Fruit fly (Drosophila melanogaster) whole organism, embryonic: ENCODE results near the gene Zip88E.

Experiments used
- Awh ChIP-seq: fragments of 200-800 bp; sonication (Bioruptor generic); IDR thresholded peaks from 2 replicates; pipeline ENCODE4, ENCODE4 v1.3.6; 2022; ENCODE audit warnings: missing biosample characterization, missing genetic modification characterization
- CG10147 ChIP-seq: fragments of 200-800 bp; sonication (Bioruptor generic); optimal IDR thresholded peaks from 2 replicates; lab custom pipeline; 2019; ENCODE audit warnings: missing biosample characterization, mild to moderate bottlenecking, missing genetic modification characterization, moderate library complexity
- CG10959 ChIP-seq: fragments of 200-800 bp; sonication (Bioruptor generic); IDR thresholded peaks from 2 replicates; pipeline ENCODE4 v1.3.6; 2022; ENCODE audit warnings: missing biosample characterization, missing genetic modification characterization
- CG12219 ChIP-seq: fragments of 200-800 bp; sonication (Bioruptor generic); optimal IDR thresholded peaks from 3 replicates; lab custom pipeline; 2018; ENCODE audit warnings: missing biosample characterization, mild to moderate bottlenecking, missing genetic modification characterization
- CG12236 ChIP-seq: fragments of 200-800 bp; sonication (Bioruptor generic); optimal IDR thresholded peaks from 2 replicates; lab custom pipeline; 2016; ENCODE audit warnings: missing biosample characterization, missing genetic modification characterization
- CG12769 ChIP-seq: fragments of 200-800 bp; sonication (Bioruptor generic); optimal IDR thresholded peaks from 2 replicates; lab custom pipeline; 2019; ENCODE audit warnings: missing biosample characterization, mild to moderate bottlenecking, missing genetic modification characterization, moderate library complexity
- CG13123 ChIP-seq: fragments of 200-800 bp; sonication (Bioruptor generic); optimal IDR thresholded peaks from 2 replicates; lab custom pipeline; 2016; ENCODE audit warnings: missing biosample characterization, missing genetic modification characterization
- CG13775 ChIP-seq: fragments of 200-800 bp; sonication (Bioruptor generic); optimal IDR thresholded peaks from 3 replicates; lab custom pipeline; 2017; ENCODE audit warnings: missing biosample characterization, mild to moderate bottlenecking, missing genetic modification characterization
- CG1602 ChIP-seq: fragments of 200-800 bp; sonication (Bioruptor generic); optimal IDR thresholded peaks from 3 replicates; lab custom pipeline; 2016; ENCODE audit warnings: missing biosample characterization, missing genetic modification characterization
- CG16813 ChIP-seq: fragments of 200-800 bp; sonication (Bioruptor generic); IDR thresholded peaks from 3 replicates; pipeline ENCODE4 v1.3.6; 2022; ENCODE audit warnings: missing biosample characterization, missing genetic modification characterization; ENCODE audit not compliant: partially characterized antibody
- CG18599 ChIP-seq: fragments of 200-800 bp; sonication (Bioruptor generic); optimal IDR thresholded peaks from 3 replicates; lab custom pipeline; 2017; ENCODE audit warnings: missing biosample characterization, missing genetic modification characterization, mild to moderate bottlenecking, moderate library complexity, missing genetic modification reagents
- CG34224 ChIP-seq: fragments of 200-800 bp; sonication (Bioruptor generic); IDR thresholded peaks from 3 replicates; pipeline ENCODE4 v1.3.6; 2022; ENCODE audit warnings: missing biosample characterization, missing genetic modification characterization; ENCODE audit not compliant: partially characterized antibody
- CG34422 ChIP-seq: fragments of 200-800 bp; sonication (Bioruptor generic); IDR thresholded peaks from 3 replicates; pipeline ENCODE4 v1.3.6; 2022; ENCODE audit warnings: missing biosample characterization, missing genetic modification characterization
- CG6254 ChIP-seq: fragments of 200-800 bp; sonication (Bioruptor generic); optimal IDR thresholded peaks from 3 replicates; lab custom pipeline; 2017; ENCODE audit warnings: mild to moderate bottlenecking, missing biosample characterization, missing genetic modification reagents, missing genetic modification characterization
- CG6654 ChIP-seq: fragments of 200-800 bp; sonication (Bioruptor generic); optimal IDR thresholded peaks from 2 replicates; lab custom pipeline; 2017; ENCODE audit warnings: missing biosample characterization, mild to moderate bottlenecking, missing genetic modification characterization
- CG7745 ChIP-seq: fragments of 200-800 bp; sonication (Bioruptor generic); optimal IDR thresholded peaks from 2 replicates; lab custom pipeline; 2018; ENCODE audit warnings: missing biosample characterization, mild to moderate bottlenecking, missing genetic modification characterization, moderate library complexity
- CG7963 ChIP-seq: fragments of 200-800 bp; sonication (Bioruptor generic); IDR thresholded peaks from 3 replicates; pipeline ENCODE4 v1.3.6; 2022; ENCODE audit warnings: missing biosample characterization, missing genetic modification characterization; ENCODE audit not compliant: partially characterized antibody
- CG8089 ChIP-seq: fragments of 200-800 bp; sonication (Bioruptor generic); optimal IDR thresholded peaks from 3 replicates; lab custom pipeline; 2016; ENCODE audit warnings: missing biosample characterization, missing genetic modification characterization
- Chrac-16 ChIP-seq: fragments of 200-800 bp; sonication (Bioruptor generic); optimal IDR thresholded peaks from 3 replicates; lab custom pipeline; 2016; ENCODE audit warnings: missing biosample characterization, missing genetic modification characterization
- CrebB ChIP-seq: fragments of 200-800 bp; sonication (Bioruptor generic); optimal IDR thresholded peaks from 3 replicates; lab custom pipeline; 2018; ENCODE audit warnings: missing biosample characterization, mild to moderate bottlenecking, missing genetic modification characterization
- Dfd ChIP-seq, 2 experiments: fragments of >200 bp; optimal IDR thresholded peaks; 2 replicates each; lab custom pipeline; 2017; ENCODE audit warnings: missing biosample characterization in 2 of 2, missing genetic modification characterization in 2 of 2
- Dip3 ChIP-seq: fragments of 200-800 bp; sonication (Bioruptor generic); optimal IDR thresholded peaks from 3 replicates; lab custom pipeline; 2016; ENCODE audit warnings: missing biosample characterization, missing genetic modification characterization
- Dll ChIP-seq: fragments of 200-800 bp; sonication (Bioruptor generic); IDR thresholded peaks from 4 replicates; pipeline ENCODE4 v1.3.6; 2022; ENCODE audit warnings: missing biosample characterization, missing genetic modification characterization; ENCODE audit not compliant: partially characterized antibody
- E2f2 ChIP-seq: fragments of 200-800 bp; sonication (Bioruptor generic); IDR thresholded peaks from 2 replicates; pipeline ENCODE4 v1.3.6; 2022; ENCODE audit warnings: missing biosample characterization, missing genetic modification characterization
- HLHmδ ChIP-seq: fragments of 200-800 bp; sonication (Bioruptor generic); optimal IDR thresholded peaks from 2 replicates; lab custom pipeline; 2018; ENCODE audit warnings: missing biosample characterization, mild to moderate bottlenecking, missing genetic modification characterization, moderate library complexity
- Hmr ChIP-seq: fragments of 200-800 bp; sonication (Bioruptor generic); optimal IDR thresholded peaks from 3 replicates; lab custom pipeline; 2017; ENCODE audit warnings: mild to moderate bottlenecking, missing biosample characterization, missing genetic modification reagents, missing genetic modification characterization
- Hr39 ChIP-seq: fragments of >200 bp; optimal IDR thresholded peaks from 2 replicates; lab custom pipeline; 2017
- Hr51 ChIP-seq, 2 experiments: fragments of 200-800 bp; sonication (Bioruptor generic); optimal IDR thresholded peaks; 2 replicates in 1 of 2; 3 replicates in 1 of 2; lab custom pipeline; 2016 to 2018; ENCODE audit warnings: missing biosample characterization in 2 of 2, missing genetic modification characterization in 2 of 2, mild to moderate bottlenecking in 1 of 2, moderate library complexity in 1 of 2
- MTF-1 ChIP-seq: fragments of 200-800 bp; sonication (Bioruptor generic); optimal IDR thresholded peaks from 2 replicates; lab custom pipeline; 2018; ENCODE audit warnings: missing biosample characterization, mild to moderate bottlenecking, missing genetic modification characterization, borderline replicate concordance
- NK7.1 ChIP-seq: fragments of 200-800 bp; sonication (Bioruptor generic); optimal IDR thresholded peaks from 3 replicates; lab custom pipeline; 2016; ENCODE audit warnings: missing biosample characterization, missing genetic modification characterization
- Ptx1 ChIP-seq: fragments of 200-800 bp; sonication (Bioruptor generic); IDR thresholded peaks from 2 replicates; pipeline ENCODE4 v1.3.6; 2022; ENCODE audit warnings: missing biosample characterization, missing genetic modification characterization
- Ravus ChIP-seq: fragments of 200-800 bp; sonication (Bioruptor generic); IDR thresholded peaks from 2 replicates; pipeline ENCODE4 v1.3.6; 2022; ENCODE audit warnings: missing biosample characterization, missing genetic modification characterization
- al ChIP-seq: fragments of 200-800 bp; sonication (Bioruptor generic); IDR thresholded peaks from 2 replicates; pipeline ENCODE4 v1.3.6; 2022; ENCODE audit warnings: missing biosample characterization, missing genetic modification characterization
- cato ChIP-seq: fragments of 200-800 bp; sonication (Bioruptor generic); optimal IDR thresholded peaks from 2 replicates; lab custom pipeline; 2016; ENCODE audit warnings: missing biosample characterization, missing genetic modification characterization, borderline replicate concordance
- gsb ChIP-seq: fragments of 200-800 bp; sonication (Bioruptor generic); IDR thresholded peaks from 2 replicates; pipeline ENCODE4 v1.3.6; 2022; ENCODE audit warnings: missing biosample characterization, missing genetic modification characterization
- ham ChIP-seq: fragments of 200-800 bp; sonication (Bioruptor generic); IDR thresholded peaks from 2 replicates; pipeline ENCODE4 v1.3.6; 2022; ENCODE audit warnings: missing biosample characterization, missing genetic modification characterization
- pnt ChIP-seq: fragments of 200-800 bp; sonication (Bioruptor generic); optimal IDR thresholded peaks from 3 replicates; lab custom pipeline; 2016; ENCODE audit warnings: missing biosample characterization, missing genetic modification characterization
- pum ChIP-seq: fragments of 200-800 bp; sonication (Bioruptor generic); optimal IDR thresholded peaks from 2 replicates; lab custom pipeline; 2016; ENCODE audit warnings: missing biosample characterization, missing genetic modification characterization
- ro ChIP-seq: fragments of 200-800 bp; sonication (Bioruptor generic); IDR thresholded peaks from 2 replicates; pipeline ENCODE4 v1.3.6; 2022; ENCODE audit warnings: missing biosample characterization, missing genetic modification characterization
- sd ChIP-seq: fragments of 200-800 bp; sonication (Bioruptor generic); optimal IDR thresholded peaks from 3 replicates; lab custom pipeline; 2018; ENCODE audit warnings: missing biosample characterization, mild to moderate bottlenecking, missing genetic modification characterization, moderate library complexity
- sens ChIP-seq: fragments of 200-800 bp; sonication (Bioruptor generic); peaks from one replicate; lab custom pipeline; 2016; ENCODE audit warnings: missing biosample characterization, missing genetic modification characterization
- so ChIP-seq: fragments of 200-800 bp; sonication (Bioruptor generic); IDR thresholded peaks from 3 replicates; pipeline ENCODE4 v1.3.6; 2022; ENCODE audit warnings: missing biosample characterization, missing genetic modification characterization
- ttk ChIP-seq: fragments of 200-800 bp; sonication (Bioruptor generic); IDR thresholded peaks from 2 replicates; pipeline ENCODE4 v2.1.2; 2022; ENCODE audit warnings: missing biosample characterization, missing genetic modification characterization
- yki ChIP-seq: fragments of >200 bp; optimal IDR thresholded peaks from 3 replicates; lab custom pipeline; 2018
- zen ChIP-seq: fragments of 200-800 bp; sonication (Bioruptor generic); optimal IDR thresholded peaks from 3 replicates; lab custom pipeline; 2018; ENCODE audit warnings: missing biosample characterization, mild to moderate bottlenecking, missing genetic modification characterization, moderate library complexity
- zen2 ChIP-seq: fragments of 200-800 bp; sonication (Bioruptor generic); IDR thresholded peaks from 3 replicates; pipeline ENCODE4 v1.3.6; 2022; ENCODE audit warnings: missing biosample characterization, missing genetic modification characterization; ENCODE audit not compliant: partially characterized antibody
- zf30C ChIP-seq: fragments of 200-800 bp; sonication (Bioruptor generic); optimal IDR thresholded peaks from 3 replicates; lab custom pipeline; 2018; ENCODE audit warnings: missing biosample characterization, mild to moderate bottlenecking, missing genetic modification characterization
- zfh2 ChIP-seq: fragments of 200-800 bp; sonication (Bioruptor generic); optimal IDR thresholded peaks from 2 replicates; lab custom pipeline; 2016; ENCODE audit warnings: missing biosample characterization, missing genetic modification characterization

Zip88E gene

dm6 chr3R:15242186-15243045 lies 26.0 kb upstream of the Zip88E start, which contains the start of the genes tefu and Hsc70-4 (continued):
- peak; percentile 69 for TF ChIP-seq pum (GFP tag; lab: Kevin White, UChicago)
- peak; percentile 81 for TF ChIP-seq CG13775 (GFP tag; lab: Kevin White, UChicago)
- peak; percentile 8 for TF ChIP-seq CG12219 (GFP tag; lab: Kevin White, UChicago)
- peak in 1 of 2 experiments; percentile 70 for TF ChIP-seq Hr51 (GFP tag; optimal IDR thresholded peaks at IDR 0.05; lab: Kevin White, UChicago)
- no peak for TF ChIP-seq NK7.1 (GFP tag; lab: Kevin White, UChicago)
- peak; percentile 30; the same call in 1 of the 2 replicates for TF ChIP-seq CG10959 (GFP tag; lab: Robert Waterston, UW)
- peak; percentile 41 for TF ChIP-seq CG18599 (GFP tag; lab: Kevin White, UChicago)
- peak; percentile 14 for TF ChIP-seq Hmr
- 0 out of 2 replicates have a peak, but pooled peaks have one; percentile 43 for TF ChIP-seq gsb (GFP tag; lab: Robert Waterston, UW)
- peak; percentile 2 for TF ChIP-seq CG12236 (GFP tag; lab: Kevin White, UChicago)
- no peak for TF ChIP-seq Hr39 (lab: Kevin White, UChicago)
- no peak for TF ChIP-seq yki (lab: Kevin White, UChicago)
- no peak for TF ChIP-seq CG34224
- TF ChIP-seq ham, result peak; percentile 52; the same call in 1 of the 2 replicates
- peak; percentile 62; the same call in 1 of the 3 replicates for TF ChIP-seq so
- peak; percentile 81 for TF ChIP-seq Chrac-16
- TF ChIP-seq sens, result peak; percentile 86
- TF ChIP-seq Dfd (GFP tag; optimal IDR thresholded peaks at IDR 0.05; lab: Kevin White, UChicago), result peak in 1 of 2 experiments; percentile 79
- peak; percentile 82 for TF ChIP-seq al (GFP tag; lab: Robert Waterston, UW)
- peak; percentile 81 for TF ChIP-seq zfh2 (GFP tag; lab: Kevin White, UChicago)
- TF ChIP-seq CG13123 (GFP tag; lab: Kevin White, UChicago), result peak; percentile 63
- peak; percentile 53 for TF ChIP-seq CG8089 (GFP tag; lab: Kevin White, UChicago)
- peak; percentile 71 for TF ChIP-seq E2f2 (GFP tag; lab: Robert Waterston, UW)
- peak; percentile 41 for TF ChIP-seq CG7745 (tag; lab: Kevin White, UChicago)
- TF ChIP-seq CrebB, result peak; percentile 23
- TF ChIP-seq CG16813 (GFP tag; lab: Robert Waterston, UW), result no peak
- TF ChIP-seq CG6254 (GFP tag; lab: Kevin White, UChicago), result peak; percentile 1
- TF ChIP-seq sd (tag; lab: Kevin White, UChicago), result no peak
- TF ChIP-seq zen (tag; lab: Kevin White, UChicago), result peak; percentile 72
- no peak for TF ChIP-seq zf30C (GFP tag; lab: Kevin White, UChicago)
- TF ChIP-seq Dll (GFP tag; lab: Robert Waterston, UW), result no peak
- peak; percentile 77 for TF ChIP-seq Dip3 (GFP tag; lab: Kevin White, UChicago)
- peak; percentile 66; the same call in 1 of the 2 replicates for TF ChIP-seq ro (GFP tag; lab: Robert Waterston, UW)
- TF ChIP-seq MTF-1 (GFP tag; lab: Kevin White, UChicago), result peak; percentile 36
- no peak for TF ChIP-seq zen2 (GFP tag; lab: Robert Waterston, UW)
- TF ChIP-seq CG34422 (GFP tag; lab: Robert Waterston, UW), result peak; percentile 80
- peak; percentile 43 for TF ChIP-seq Ravus (GFP tag; lab: Robert Waterston, UW)
- peak; percentile 84 for TF ChIP-seq Ptx1
- 0 out of 2 replicates have a peak, but pooled peaks have one; percentile 8 for TF ChIP-seq Awh (GFP tag; lab: Robert Waterston, UW)
- peak; percentile 86 for TF ChIP-seq CG1602 (GFP tag; lab: Kevin White, UChicago)
- no peak for TF ChIP-seq CG12769 (tag; lab: Kevin White, UChicago)
- TF ChIP-seq CG6654 (GFP tag; lab: Kevin White, UChicago), result peak; percentile 56
- TF ChIP-seq cato, result peak; percentile 37
- no peak for TF ChIP-seq CG10147
- peak; percentile 85 for TF ChIP-seq pnt (GFP tag; lab: Kevin White, UChicago)
- no peak for TF ChIP-seq HLHmδ
- peak; percentile 87 for TF ChIP-seq ttk (GFP tag; lab: Robert Waterston, UW)
- TF ChIP-seq CG7963, result 0 out of 3 replicates have a peak, but pooled peaks have one; percentile 6
